Worm (Caenorhabditis elegans): ENCODE results near the gene C05C9.3.
"Not testable (repeated sequence)": the region's sequence is repeated elsewhere in the genome, so short reads cannot be mapped to it uniquely, and the experiment has no call there.

- TF ChIP-seq nhr-25 (tag; optimal IDR thresholded peaks at IDR 0.05; ENCODE audit: borderline replicate concordance, insufficient read depth); F26F4.8 (GFP tag; conservative IDR thresholded peaks at IDR 0.05); dmd-9 (GFP tag; IDR thresholded peaks at IDR 0.05); nhr-28 (tag; optimal IDR thresholded peaks at IDR 0.05); ceh-62 (tag; optimal IDR thresholded peaks at IDR 0.05); ztf-7 (tag; optimal IDR thresholded peaks at IDR 0.05); nhr-41 (GFP tag; IDR thresholded peaks at IDR 0.05): not testable (repeated sequence)
Measured at ce11 chrX:11199833-11200232, 47.2 kb upstream of the C05C9.3 start.

Data from whole organism, L4 larva.